Worm (Caenorhabditis elegans): Measurements from ENCODE around the gene far-5.

ce11 chrV:12952287-12952686 is 43.1 kb upstream of the far-5 start, which contains the start of gene pqn-68:
- TF ChIP-seq him-1 (tag; optimal IDR thresholded peaks at IDR 0.05) (no peak), W03F9.2 (tag; optimal IDR thresholded peaks at IDR 0.05) (no peak)
